Worm (Caenorhabditis elegans) whole organism, midembryonic: Measurements from ENCODE around the gene nep-11.

Experiments used
- flt-1 ChIP-seq: fragments of 200-800 bp; sonication (Bioruptor generic); IDR thresholded peaks from 2 replicates; pipeline ENCODE4 v1.3.6; 2022; ENCODE audit warnings: missing genetic modification characterization, missing compliant biosample characterization
- med-1 ChIP-seq: sonication (generic microtip); optimal IDR thresholded peaks from 2 replicates; lab custom pipeline; 2017; ENCODE audit warnings: missing genetic modification characterization, mild to moderate bottlenecking, missing compliant biosample characterization, antibody characterized with exemption, missing genetic modification reagents; ENCODE audit not compliant: insufficient read depth

DNA sequence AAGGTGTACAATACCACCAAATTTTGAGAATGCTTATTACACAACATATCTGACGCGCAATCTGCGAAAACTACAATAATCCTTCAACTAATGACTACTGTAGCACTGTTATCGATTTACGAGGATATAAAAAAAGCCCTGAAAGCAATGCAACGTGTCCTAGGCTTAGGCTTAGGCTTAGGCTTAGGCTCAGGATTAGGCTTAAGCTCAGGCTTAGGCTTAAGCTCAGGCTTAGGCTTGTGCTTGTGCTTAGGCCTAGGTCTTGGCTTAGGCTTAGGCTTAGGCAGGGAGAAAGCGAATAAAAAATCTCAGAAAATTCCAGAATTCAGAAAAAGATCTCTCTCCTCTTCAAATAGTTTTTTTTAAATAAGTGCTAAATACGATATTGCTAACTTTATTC lies 33.9 kb upstream of the nep-11 start:
- no peak for TF ChIP-seq med-1 (GFP tag; lab: Kevin White, UChicago)
- no peak for TF ChIP-seq flt-1
